Fruit fly (Drosophila melanogaster) whole organism, prepupa: ENCODE data around the gene cact.
A peak's percentile ranks its signal among the peaks of the same experiment; 100 is the strongest.

Experiments used
- CG11762 ChIP-seq: fragments of 200-800 bp; sonication (Bioruptor generic); optimal IDR thresholded peaks from 3 replicates; lab custom pipeline; 2016; ENCODE audit warnings: missing biosample characterization, missing genetic modification characterization; ENCODE audit not compliant: insufficient read depth
- CG1621 ChIP-seq: fragments of 200-800 bp; sonication (Bioruptor generic); optimal IDR thresholded peaks from 3 replicates; lab custom pipeline; 2018; ENCODE audit warnings: missing biosample characterization, mild to moderate bottlenecking, missing genetic modification characterization
- CG32006 ChIP-seq: fragments of 200-800 bp; sonication (Bioruptor generic); optimal IDR thresholded peaks from 3 replicates; lab custom pipeline; 2017; ENCODE audit warnings: missing biosample characterization, mild to moderate bottlenecking, missing genetic modification characterization
- CG4318 ChIP-seq: fragments of 200-800 bp; sonication (Bioruptor generic); optimal IDR thresholded peaks from 3 replicates; lab custom pipeline; 2017; ENCODE audit warnings: missing biosample characterization, mild to moderate bottlenecking, missing genetic modification characterization
- CG6276 ChIP-seq: fragments of 200-800 bp; sonication (Bioruptor generic); optimal IDR thresholded peaks from 2 replicates; lab custom pipeline; 2017; ENCODE audit warnings: missing biosample characterization, mild to moderate bottlenecking, missing genetic modification characterization
- CG6792 ChIP-seq: fragments of 200-800 bp; sonication (Bioruptor generic); optimal IDR thresholded peaks from 3 replicates; lab custom pipeline; 2016; ENCODE audit warnings: missing biosample characterization, missing genetic modification characterization
- CG6854 ChIP-seq: fragments of 200-800 bp; sonication (Bioruptor generic); optimal IDR thresholded peaks from 2 replicates; lab custom pipeline; 2017; ENCODE audit warnings: missing biosample characterization, mild to moderate bottlenecking, missing genetic modification characterization
- Hr38 ChIP-seq: sonication (Bioruptor generic); optimal IDR thresholded peaks from 2 replicates; lab custom pipeline; 2016; ENCODE audit warnings: missing biosample characterization, missing genetic modification characterization
- Lpt ChIP-seq: fragments of 200-800 bp; sonication (Bioruptor generic); optimal IDR thresholded peaks from 3 replicates; lab custom pipeline; 2016; ENCODE audit warnings: missing biosample characterization, missing genetic modification characterization
- Met ChIP-seq: fragments of 200-800 bp; sonication (Bioruptor generic); optimal IDR thresholded peaks from 3 replicates; lab custom pipeline; 2016; ENCODE audit warnings: missing biosample characterization, missing genetic modification characterization
- achi ChIP-seq: fragments of 200-800 bp; sonication (Bioruptor generic); optimal IDR thresholded peaks from 3 replicates; lab custom pipeline; 2016; ENCODE audit warnings: missing biosample characterization, missing genetic modification characterization
- topi ChIP-seq: fragments of 200-800 bp; sonication (Bioruptor generic); optimal IDR thresholded peaks from 3 replicates; lab custom pipeline; 2016; ENCODE audit warnings: missing biosample characterization, missing genetic modification characterization

dm6 chr2L:16270667-16271485 is 55.1 kb downstream of the cact start:
- TF ChIP-seq topi (GFP tag; lab: Kevin White, UChicago) (peak; percentile 41), CG6792 (no peak), CG11762 (GFP tag; lab: Kevin White, UChicago) (no peak), Lpt (no peak), CG6854 (GFP tag; lab: Kevin White, UChicago) (no peak), CG6276 (GFP tag; lab: Kevin White, UChicago) (peak; percentile 58), CG4318 (GFP tag; lab: Kevin White, UChicago) (no peak), Hr38 (GFP tag; lab: Kevin White, UChicago) (no peak), CG32006 (GFP tag; lab: Kevin White, UChicago) (peak; percentile 69), achi (GFP tag; lab: Kevin White, UChicago) (peak; percentile 34), CG1621 (tag; lab: Kevin White, UChicago) (no peak), Met (GFP tag; lab: Kevin White, UChicago) (peak; percentile 15)
